Fruit fly (Drosophila melanogaster): ENCODE measurements around the gene GstD3.

GstD3 gene

dm6 chr3R:12408160-12408559 lies 35.3 kb downstream of the GstD3 start, which contains the start of gene CG5196 (continued):
- TF ChIP-seq Taf1 (GFP tag; IDR thresholded peaks at IDR 0.05) = no peak
- peak; percentile 51 for TF ChIP-seq B-H2 (GFP tag; optimal IDR thresholded peaks at IDR 0.05)
- no peak for TF ChIP-seq pfk (GFP tag; optimal IDR thresholded peaks at IDR 0.05)
- peak; percentile 77 for TF ChIP-seq bbx (GFP tag; IDR thresholded peaks at IDR 0.05; ENCODE audit: partially characterized antibody)
- TF ChIP-seq caup (GFP tag; optimal IDR thresholded peaks at IDR 0.05; ENCODE audit: severe bottlenecking) = peak; percentile 18
- TF ChIP-seq Dp (GFP tag; optimal IDR thresholded peaks at IDR 0.05) = peak; percentile 80
- TF ChIP-seq Hr39 (optimal IDR thresholded peaks at IDR 0.05) = no peak
- TF ChIP-seq lmd (GFP tag; IDR thresholded peaks at IDR 0.05) = no peak
- TF ChIP-seq chm (GFP tag; IDR thresholded peaks at IDR 0.05) = peak; percentile 43; the same call in 1 of the 2 replicates
- TF ChIP-seq CG1603 (tag; optimal IDR thresholded peaks at IDR 0.05) = peak; percentile 76
- no peak for TF ChIP-seq CkIIα-i1 (GFP tag; IDR thresholded peaks at IDR 0.05)
- no peak for TF ChIP-seq CG11504 (tag; optimal IDR thresholded peaks at IDR 0.05)
- TF ChIP-seq inv (GFP tag; IDR thresholded peaks at IDR 0.05; ENCODE audit: partially characterized antibody) = peak; percentile 51; the same call in 1 of the 2 replicates
- TF ChIP-seq Fer1 (GFP tag; optimal IDR thresholded peaks at IDR 0.05) = peak; percentile 38
- no peak for TF ChIP-seq Lpt (GFP tag; optimal IDR thresholded peaks at IDR 0.05)
- TF ChIP-seq Oli (tag; optimal IDR thresholded peaks at IDR 0.05) = no peak
- no peak for TF ChIP-seq Awh (GFP tag; IDR thresholded peaks at IDR 0.05)
- TF ChIP-seq vnd (GFP tag; IDR thresholded peaks at IDR 0.05; ENCODE audit: partially characterized antibody) = peak; percentile 61; the same call in 2 of the 3 replicates
- TF ChIP-seq sens-2 (GFP tag; IDR thresholded peaks at IDR 0.05) = no peak
- TF ChIP-seq CG2712 (tag; optimal IDR thresholded peaks at IDR 0.05) = peak; percentile 48
- TF ChIP-seq CG10979 (tag; optimal IDR thresholded peaks at IDR 0.05) = peak; percentile 11
- TF ChIP-seq Hmr (GFP tag; optimal IDR thresholded peaks at IDR 0.05) = peak; percentile 41
- TF ChIP-seq tx (GFP tag; optimal IDR thresholded peaks at IDR 0.05) = no peak
- peak; percentile 4 for TF ChIP-seq Max (GFP tag; optimal IDR thresholded peaks at IDR 0.05)
- peak; percentile 64 for TF ChIP-seq Dll (GFP tag; IDR thresholded peaks at IDR 0.05; ENCODE audit: partially characterized antibody)
- peak; percentile 74 for TF ChIP-seq zen2 (GFP tag; IDR thresholded peaks at IDR 0.05; ENCODE audit: partially characterized antibody)
- TF ChIP-seq repo (GFP tag; optimal IDR thresholded peaks at IDR 0.05) = peak; percentile 9
- no peak for TF ChIP-seq seq (GFP tag; IDR thresholded peaks at IDR 0.05)
- peak; percentile 34 for TF ChIP-seq Sry-β (GFP tag; optimal IDR thresholded peaks at IDR 0.05)
- TF ChIP-seq Hr3 (GFP tag; optimal IDR thresholded peaks at IDR 0.05) = no peak
- no peak for TF ChIP-seq CG17361 (GFP tag; IDR thresholded peaks at IDR 0.05)
- TF ChIP-seq CG7963 (GFP tag; IDR thresholded peaks at IDR 0.05; ENCODE audit: partially characterized antibody) = peak; percentile 55; the same call in 2 of the 3 replicates
- peak; percentile 50 for TF ChIP-seq YL-1 (GFP tag; optimal IDR thresholded peaks at IDR 0.05)
- TF ChIP-seq bigmax (GFP tag; optimal IDR thresholded peaks at IDR 0.05) = peak; percentile 47
- TF ChIP-seq Mes4 (GFP tag; optimal IDR thresholded peaks at IDR 0.05) = no peak
- no peak for TF ChIP-seq grn (GFP tag; optimal IDR thresholded peaks at IDR 0.05)
- 0 out of 3 replicates have a peak, but pooled peaks have one; percentile 27 for TF ChIP-seq zfh1 (GFP tag; IDR thresholded peaks at IDR 0.05)

- TF ChIP-seq B-H2 (GFP tag; optimal IDR thresholded peaks at IDR 0.05) (no peak), nom (GFP tag; optimal IDR thresholded peaks at IDR 0.05) (no peak), exex (tag; optimal IDR thresholded peaks at IDR 0.05) (peak; percentile 59), CG11696 (GFP tag; IDR thresholded peaks at IDR 0.05) (no peak)
These were observed 38.6 kb downstream of the GstD3 start for dm6 chr3R:12411449-12411848.
